Worm (Caenorhabditis elegans): ENCODE measurements around the gene dnj-9.

Gene dnj-9

DNA sequence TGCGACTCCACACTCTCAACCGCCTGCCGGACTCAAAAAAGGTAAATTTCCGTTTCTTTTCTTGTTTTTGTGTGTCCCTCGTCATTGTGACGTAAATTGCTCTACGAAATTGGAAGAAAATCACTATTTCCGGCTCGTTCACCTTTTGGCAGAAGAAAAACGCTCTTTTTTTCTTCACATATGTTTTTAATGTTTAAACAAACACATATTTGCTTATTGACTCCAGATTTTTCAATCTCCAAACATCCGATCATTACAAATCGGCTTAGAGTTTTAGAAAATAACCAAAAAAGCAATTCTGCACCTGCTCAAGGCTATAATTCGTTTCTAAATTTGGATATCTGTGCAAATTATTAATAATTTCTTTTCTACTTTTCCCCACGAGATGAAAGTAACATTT is 54.0 kb downstream of the dnj-9 start:
- TF ChIP-seq zip-8 (tag; optimal IDR thresholded peaks at IDR 0.05) = no peak
- no peak for TF ChIP-seq ham-2 (GFP tag; optimal IDR thresholded peaks at IDR 0.05)
- TF ChIP-seq ces-1 (GFP tag; optimal IDR thresholded peaks at IDR 0.05) = no peak
- TF ChIP-seq elt-1 (tag; optimal IDR thresholded peaks at IDR 0.05; ENCODE audit: borderline replicate concordance, insufficient read depth) = no peak
- no peak for TF ChIP-seq bed-3 (GFP tag; optimal IDR thresholded peaks at IDR 0.05)
- no peak for TF ChIP-seq drap-1 (GFP tag; optimal IDR thresholded peaks at IDR 0.05)
